Fruit fly (Drosophila melanogaster) whole organism, wandering third instar larva: ENCODE results near the gene htk.

Experiments used
- CrebA ChIP-seq: fragments of 200-800 bp; sonication (Bioruptor generic); optimal IDR thresholded peaks from 2 replicates; lab custom pipeline; 2016; ENCODE audit warnings: missing biosample characterization, mild to moderate bottlenecking, missing genetic modification characterization, borderline replicate concordance
- Hr78 ChIP-seq: fragments of >200 bp; optimal IDR thresholded peaks from 2 replicates; lab custom pipeline; 2017; ENCODE audit warnings: missing biosample characterization, missing genetic modification characterization
- Hr83 ChIP-seq: fragments of 200-300 bp; sonication (Bioruptor generic); optimal IDR thresholded peaks from 2 replicates; lab custom pipeline; 2016; ENCODE audit warnings: missing biosample characterization, mild to moderate bottlenecking, missing genetic modification characterization, moderate library complexity; ENCODE audit not compliant: poor library complexity, severe bottlenecking
- Mio ChIP-seq: sonication (Bioruptor generic); optimal IDR thresholded peaks from 2 replicates; lab custom pipeline; 2016; ENCODE audit warnings: missing biosample characterization, missing genetic modification characterization
- OdsH ChIP-seq: fragments of 200-800 bp; sonication (Bioruptor generic); optimal IDR thresholded peaks from 2 replicates; lab custom pipeline; 2016; ENCODE audit warnings: missing biosample characterization, mild to moderate bottlenecking, missing genetic modification characterization
- br ChIP-seq: fragments of 200-800 bp; sonication (Bioruptor generic); optimal IDR thresholded peaks from 2 replicates; lab custom pipeline; 2016; ENCODE audit warnings: missing biosample characterization, missing genetic modification characterization
- dmrt93B ChIP-seq: fragments of 200-800 bp; sonication (Bioruptor generic); optimal IDR thresholded peaks from 2 replicates; lab custom pipeline; 2018; ENCODE audit warnings: missing biosample characterization, mild to moderate bottlenecking, missing genetic modification characterization
- foxo ChIP-seq, 2 experiments: fragments of 200-800 bp; sonication (Bioruptor generic); optimal IDR thresholded peaks; 2 replicates in 1 of 2; 3 replicates in 1 of 2; lab custom pipeline; 2016 to 2017; ENCODE audit warnings: missing biosample characterization in 2 of 2, missing genetic modification characterization in 2 of 2
- lola ChIP-seq: fragments of >200 bp; optimal IDR thresholded peaks from 2 replicates; lab custom pipeline; 2017; ENCODE audit warnings: missing biosample characterization, missing genetic modification characterization
- psq ChIP-seq: fragments of 200-800 bp; sonication (Bioruptor generic); optimal IDR thresholded peaks from 3 replicates; lab custom pipeline; 2017; ENCODE audit warnings: missing biosample characterization, mild to moderate bottlenecking, missing genetic modification characterization, moderate library complexity
- rgr ChIP-seq: fragments of 200-800 bp; sonication (Bioruptor generic); optimal IDR thresholded peaks from 3 replicates; lab custom pipeline; 2016; ENCODE audit warnings: missing biosample characterization, mild to moderate bottlenecking, missing genetic modification characterization
- tai ChIP-seq: sonication (Bioruptor generic); optimal IDR thresholded peaks from 2 replicates; lab custom pipeline; 2016; ENCODE audit warnings: missing biosample characterization, missing genetic modification characterization
- usp ChIP-seq: fragments of >200 bp; optimal IDR thresholded peaks from 2 replicates; lab custom pipeline; 2017; ENCODE audit warnings: missing biosample characterization, missing genetic modification characterization

- TF ChIP-seq OdsH, result no peak
- TF ChIP-seq Hr78 (GFP tag; lab: Kevin White, UChicago), result no peak
- TF ChIP-seq lola (GFP tag; lab: Kevin White, UChicago), result no peak
- peak in 1 of 2 experiments; percentile 14 for TF ChIP-seq foxo (GFP tag; optimal IDR thresholded peaks at IDR 0.05; lab: Kevin White, UChicago)
- peak; percentile 1 for TF ChIP-seq br (GFP tag; lab: Kevin White, UChicago)
- no peak for TF ChIP-seq usp (GFP tag; lab: Kevin White, UChicago)
- TF ChIP-seq CrebA (GFP tag; lab: Kevin White, UChicago), result peak; percentile 13
- no peak for TF ChIP-seq psq (GFP tag; lab: Kevin White, UChicago)
- TF ChIP-seq Hr83, result peak; percentile 0
- no peak for TF ChIP-seq dmrt93B (GFP tag; lab: Kevin White, UChicago)
- no peak for TF ChIP-seq Mio (GFP tag; lab: Kevin White, UChicago)
- no peak for TF ChIP-seq tai
- no peak for TF ChIP-seq rgr (GFP tag; lab: Kevin White, UChicago)
These were observed 11.1 kb upstream of the htk start, which contains the start of gene Pvf1 for dm6 chrX:18832371-18832852.
